Fruit fly (Drosophila melanogaster) whole organism, adult: Measurements from ENCODE around the gene CG11241.

ENCODE experiments used
- CG11617 ChIP-seq: fragments of 200-800 bp; sonication (Bioruptor generic); optimal IDR thresholded peaks from 2 replicates; lab custom pipeline; 2017; ENCODE audit warnings: mild to moderate bottlenecking, missing biosample characterization, missing genetic modification reagents, missing genetic modification characterization
- kay ChIP-seq: fragments of 200-800 bp; sonication (Bioruptor generic); peaks from one replicate; lab custom pipeline; 2016; ENCODE audit warnings: missing biosample characterization, missing genetic modification characterization, borderline replicate concordance

dm6 chr3L:22749987-22750386, 11.8 kb upstream of the CG11241 start:
- TF ChIP-seq CG11617 (GFP tag; lab: Kevin White, UChicago) = no peak
- no peak for TF ChIP-seq kay (GFP tag; lab: Kevin White, UChicago)
